Worm (Caenorhabditis elegans): ENCODE data around the gene dph-7.
"Not testable (repeated sequence)": the region's sequence is repeated elsewhere in the genome, so short reads cannot be mapped to it uniquely, and the experiment has no call there.

Gene dph-7

ce11 chrIII:13277881-13278500, 36.9 kb upstream of the dph-7 start:
- TF ChIP-seq zfp-3 (GFP tag; conservative IDR thresholded peaks at IDR 0.05): no peak
- peak; percentile 26 for TF ChIP-seq fkh-10 (GFP tag; optimal IDR thresholded peaks at IDR 0.05)
- peak in 1 of 2 experiments; percentile 73 for TF ChIP-seq unc-62 (GFP tag; optimal IDR thresholded peaks at IDR 0.05 in 1 of 2)
- no peak for TF ChIP-seq unc-62 (tag; optimal IDR thresholded peaks at IDR 0.05)
- peak; percentile 19 for TF ChIP-seq aha-1 (tag)

ce11 chrIII:13285421-13285820, 29.5 kb upstream of the dph-7 start, which contains the start of gene F56A8.8:
TSS of gene F56A8.8 (plus strand) at chrIII:13285721.
- TF ChIP-seq nhr-76 (tag; optimal IDR thresholded peaks at IDR 0.05) (no peak), pha-4 (GFP tag; IDR thresholded peaks at IDR 0.05) (0 out of 2 replicates have a peak, but pooled peaks have one; percentile 32), pha-4 (tag; optimal IDR thresholded peaks at IDR 0.05) (no peak), nhr-237 (tag; optimal IDR thresholded peaks at IDR 0.05) (no peak), fkh-10 (GFP tag; optimal IDR thresholded peaks at IDR 0.05) (no peak), ceh-20 (GFP tag; IDR thresholded peaks at IDR 0.05) (0 out of 2 replicates have a peak, but pooled peaks have one; percentile 8)

- TF ChIP-seq pha-4 (GFP tag; IDR thresholded peaks at IDR 0.05) (peak; percentile 50; the same call in 1 of the 2 replicates), mep-1 (tag; optimal IDR thresholded peaks at IDR 0.05) (peak; percentile 36), hlh-11 (tag; optimal IDR thresholded peaks at IDR 0.05) (peak; percentile 13), unc-130 (GFP tag; optimal IDR thresholded peaks at IDR 0.05) (peak; percentile 13), lin-38 (GFP tag; IDR thresholded peaks at IDR 0.05) (peak; percentile 47), hmg-1.1 (GFP tag; IDR thresholded peaks at IDR 0.05) (peak; percentile 65), ctbp-1 (GFP tag; IDR thresholded peaks at IDR 0.05) (peak; percentile 36; the same call in 1 of the 2 replicates), aha-1 (tag) (peak; percentile 27), egl-43 (GFP tag; IDR thresholded peaks at IDR 0.05) (0 out of 2 replicates have a peak, but pooled peaks have one; percentile 23), lin-29 (GFP tag; IDR thresholded peaks at IDR 0.05) (peak; percentile 17; the same call in 1 of the 2 replicates)
- not testable (repeated sequence) for TF ChIP-seq pha-4 (tag; optimal IDR thresholded peaks at IDR 0.05)
Observed at ce11 chrIII:13292971-13293514, 21.9 kb upstream of the dph-7 start, which contains the start of gene set-25. TSS of gene set-25 (minus strand) at chrIII:13293090.

ce11 chrIII:13296289-13296874, 18.5 kb upstream of the dph-7 start, which contains the start of gene npp-18:
TSS of gene npp-18 (plus strand) at chrIII:13296853.
- TF ChIP-seq nhr-102 (tag; optimal IDR thresholded peaks at IDR 0.05) (peak; percentile 49), rbr-2 (tag; optimal IDR thresholded peaks at IDR 0.05) (peak; percentile 61), Y48G9A.11 (GFP tag; IDR thresholded peaks at IDR 0.05) (peak; percentile 55; the same call in 1 of the 2 replicates), dve-1 (tag; optimal IDR thresholded peaks at IDR 0.05; ENCODE audit: insufficient read depth) (peak; percentile 56), hlh-30 (tag; optimal IDR thresholded peaks at IDR 0.05; ENCODE audit: insufficient read depth) (peak; percentile 4), ceh-20 (GFP tag; IDR thresholded peaks at IDR 0.05) (peak; percentile 77), nhr-42 (GFP tag; IDR thresholded peaks at IDR 0.05) (0 out of 2 replicates have a peak, but pooled peaks have one; percentile 62), lin-38 (GFP tag; IDR thresholded peaks at IDR 0.05) (peak; percentile 84), vab-7 (GFP tag; IDR thresholded peaks at IDR 0.05) (peak; percentile 67), zfp-3 (GFP tag; conservative IDR thresholded peaks at IDR 0.05) (peak; percentile 70), dmd-6 (GFP tag; IDR thresholded peaks at IDR 0.05) (peak; percentile 54), php-3 (GFP tag; IDR thresholded peaks at IDR 0.05) (peak; percentile 45; the same call in 1 of the 2 replicates), lin-1 (GFP tag; IDR thresholded peaks at IDR 0.05) (0 out of 2 replicates have a peak, but pooled peaks have one; percentile 54), ztf-7 (tag; optimal IDR thresholded peaks at IDR 0.05) (peak; percentile 0), arid-1 (GFP tag; conservative IDR thresholded peaks at IDR 0.05) (0 out of 2 replicates have a peak, but pooled peaks have one; percentile 15), nhr-28 (tag; optimal IDR thresholded peaks at IDR 0.05) (peak; percentile 9), daf-16 (tag; optimal IDR thresholded peaks at IDR 0.05) (peak; percentile 2), snpc-1.2 (GFP tag; IDR thresholded peaks at IDR 0.05) (0 out of 2 replicates have a peak, but pooled peaks have one; percentile 7), saeg-2 (GFP tag; IDR thresholded peaks at IDR 0.05) (peak; percentile 76; the same call in 1 of the 2 replicates), tra-1 (GFP tag; IDR thresholded peaks at IDR 0.05) (peak; percentile 71; the same call in 1 of the 2 replicates), egl-43 (GFP tag; IDR thresholded peaks at IDR 0.05) (peak; percentile 76; the same call in 1 of the 2 replicates), D1046.2 (GFP tag; IDR thresholded peaks at IDR 0.05) (peak; percentile 77; the same call in 1 of the 2 replicates), set-16 (GFP tag; IDR thresholded peaks at IDR 0.05) (peak; percentile 55; the same call in 1 of the 2 replicates), dmd-8 (GFP tag; IDR thresholded peaks at IDR 0.05) (0 out of 2 replicates have a peak, but pooled peaks have one; percentile 44), ceh-62 (tag; optimal IDR thresholded peaks at IDR 0.05) (peak; percentile 12), F37D6.2 (tag; optimal IDR thresholded peaks at IDR 0.05) (peak; percentile 16)
- TF ChIP-seq daf-16 (GFP tag; optimal IDR thresholded peaks at IDR 0.05): not testable (repeated sequence)
